Fruit fly (Drosophila melanogaster): ENCODE results near the gene CG13813.

DNA sequence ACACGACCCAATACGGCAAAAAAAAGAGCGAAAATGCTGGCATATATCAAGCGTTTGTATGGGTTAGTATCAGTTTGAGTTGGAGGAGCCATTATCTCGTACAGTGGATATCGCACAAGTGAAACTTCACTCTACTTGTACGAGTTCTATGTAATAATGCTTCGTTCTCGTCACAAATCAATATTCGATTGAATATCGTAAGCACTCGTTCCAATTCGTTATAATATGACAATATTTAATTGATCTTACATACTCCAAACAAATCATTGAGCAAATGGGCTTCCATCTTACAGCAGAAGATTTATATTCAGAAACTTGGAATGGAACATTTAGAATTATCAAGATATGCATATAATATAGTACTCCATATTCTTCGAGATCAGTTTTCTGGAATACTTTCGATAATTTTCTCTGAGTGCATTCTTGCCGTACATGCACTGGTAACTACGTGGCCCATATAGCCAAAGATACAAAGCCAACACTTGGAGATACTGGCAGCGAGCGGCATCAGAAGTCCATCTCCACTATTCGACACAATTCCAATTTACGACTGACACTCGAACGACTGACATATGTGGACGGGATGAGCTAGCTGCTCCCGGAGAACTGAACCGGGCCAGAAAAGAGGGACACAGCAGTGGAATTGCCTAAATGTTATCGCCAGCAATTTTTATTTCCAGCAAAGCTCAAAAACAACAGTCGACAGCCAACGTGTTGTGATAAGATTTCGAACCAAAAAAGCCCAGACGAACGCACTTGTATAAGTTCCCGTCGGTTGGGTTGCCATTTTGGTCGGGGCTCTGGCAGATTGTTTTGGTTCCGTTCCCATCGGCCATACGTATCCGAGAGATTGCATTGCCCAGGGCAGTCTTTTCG lies 38.4 kb upstream of the CG13813 start:
- TF ChIP-seq CG33017 (tag; optimal IDR thresholded peaks at IDR 0.05): no peak
- no peak for TF ChIP-seq bab1 (GFP tag; optimal IDR thresholded peaks at IDR 0.05)
- no peak for TF ChIP-seq tj (GFP tag; optimal IDR thresholded peaks at IDR 0.05)
- TF ChIP-seq CG12768 (GFP tag; optimal IDR thresholded peaks at IDR 0.05): no peak
- peak; percentile 55 for TF ChIP-seq CG5204 (GFP tag; optimal IDR thresholded peaks at IDR 0.05)
- no peak for TF ChIP-seq Crg-1 (GFP tag; optimal IDR thresholded peaks at IDR 0.05)
- no peak for TF ChIP-seq pad (GFP tag; optimal IDR thresholded peaks at IDR 0.05)
- TF ChIP-seq ovo (GFP tag; optimal IDR thresholded peaks at IDR 0.05): no peak
- TF ChIP-seq Mnt (GFP tag; optimal IDR thresholded peaks at IDR 0.05): no peak
- peak; percentile 5 for TF ChIP-seq cic (GFP tag; optimal IDR thresholded peaks at IDR 0.05)
- TF ChIP-seq CG7101 (tag; optimal IDR thresholded peaks at IDR 0.05): peak; percentile 1
- TF ChIP-seq CG14711 (tag; optimal IDR thresholded peaks at IDR 0.05): no peak

Measured in whole organism, adult.